Fruit fly (Drosophila melanogaster) whole organism, embryonic: ENCODE data around the gene CG32797.
A peak's percentile ranks its signal among the peaks of the same experiment; 100 is the strongest.

Source experiments
- Atf-2 ChIP-seq: fragments of 200-800 bp; sonication (Bioruptor generic); optimal IDR thresholded peaks from 2 replicates; lab custom pipeline; 2016; ENCODE audit warnings: missing biosample characterization, missing genetic modification characterization
- CG10321 ChIP-seq: fragments of 200-800 bp; sonication (Bioruptor generic); IDR thresholded peaks from 2 replicates; pipeline ENCODE4 v1.3.6; 2022; ENCODE audit warnings: missing biosample characterization, missing genetic modification characterization
- CG15269 ChIP-seq: fragments of 200-800 bp; sonication (Bioruptor generic); optimal IDR thresholded peaks from 2 replicates; lab custom pipeline; 2018; ENCODE audit warnings: missing biosample characterization, mild to moderate bottlenecking, missing genetic modification characterization, moderate library complexity
- CG16813 ChIP-seq: fragments of 200-800 bp; sonication (Bioruptor generic); IDR thresholded peaks from 3 replicates; pipeline ENCODE4 v1.3.6; 2022; ENCODE audit warnings: missing biosample characterization, missing genetic modification characterization; ENCODE audit not compliant: partially characterized antibody
- CG17912 ChIP-seq: fragments of 200-800 bp; sonication (Bioruptor generic); optimal IDR thresholded peaks from 2 replicates; lab custom pipeline; 2018; ENCODE audit warnings: missing biosample characterization, mild to moderate bottlenecking, missing genetic modification characterization
- CG2199 ChIP-seq: fragments of 200-800 bp; sonication (Bioruptor generic); IDR thresholded peaks from 3 replicates; pipeline ENCODE4 v1.3.6; 2022; ENCODE audit warnings: missing biosample characterization, missing genetic modification characterization
- CG2875 ChIP-seq: fragments of 200-800 bp; sonication (Bioruptor generic); optimal IDR thresholded peaks from 2 replicates; lab custom pipeline; 2017; ENCODE audit warnings: missing biosample characterization, mild to moderate bottlenecking, missing genetic modification characterization, missing genetic modification reagents
- CG30020 ChIP-seq: fragments of 200-800 bp; optimal IDR thresholded peaks from 2 replicates; lab custom pipeline; 2019; ENCODE audit warnings: missing biosample characterization, mild to moderate bottlenecking, missing genetic modification characterization, moderate library complexity
- CG31224 ChIP-seq: fragments of 200-800 bp; sonication (Bioruptor generic); IDR thresholded peaks from 2 replicates; pipeline ENCODE4 v1.3.6; 2022; ENCODE audit warnings: missing biosample characterization, missing genetic modification characterization
- CG3281 ChIP-seq: fragments of 200-800 bp; sonication (Bioruptor generic); optimal IDR thresholded peaks from 3 replicates; lab custom pipeline; 2017; ENCODE audit warnings: missing biosample characterization, mild to moderate bottlenecking, missing genetic modification characterization
- CG6765 ChIP-seq: fragments of 200-800 bp; sonication (Bioruptor generic); optimal IDR thresholded peaks from 3 replicates; lab custom pipeline; 2017; ENCODE audit warnings: missing biosample characterization, mild to moderate bottlenecking, missing genetic modification characterization
- CG7745 ChIP-seq: fragments of 200-800 bp; sonication (Bioruptor generic); optimal IDR thresholded peaks from 2 replicates; lab custom pipeline; 2018; ENCODE audit warnings: missing biosample characterization, mild to moderate bottlenecking, missing genetic modification characterization, moderate library complexity
- CG7839 ChIP-seq: fragments of 200-800 bp; sonication (Bioruptor generic); optimal IDR thresholded peaks from 3 replicates; lab custom pipeline; 2018; ENCODE audit warnings: missing biosample characterization, mild to moderate bottlenecking, missing genetic modification characterization, moderate library complexity
- CTCF ChIP-seq: fragments of 200-800 bp; sonication (Bioruptor generic); optimal IDR thresholded peaks from 2 replicates; lab custom pipeline; 2017; ENCODE audit warnings: missing biosample characterization, mild to moderate bottlenecking, missing genetic modification characterization, moderate library complexity
- Dek ChIP-seq: fragments of 200-800 bp; sonication (Bioruptor generic); optimal IDR thresholded peaks from 3 replicates; lab custom pipeline; 2019; ENCODE audit warnings: missing biosample characterization, mild to moderate bottlenecking, missing genetic modification characterization, moderate library complexity
- Drgx ChIP-seq: fragments of 200-800 bp; sonication (Bioruptor generic); IDR thresholded peaks from 2 replicates; pipeline ENCODE4 v1.3.6; 2022; ENCODE audit warnings: missing biosample characterization, missing genetic modification characterization
- Ets65A ChIP-seq: fragments of 200-800 bp; sonication (Bioruptor generic); peaks from one replicate; lab custom pipeline; 2016; ENCODE audit warnings: missing biosample characterization, missing genetic modification characterization
- Ets97D ChIP-seq: fragments of 200-800 bp; sonication (Bioruptor generic); optimal IDR thresholded peaks from 3 replicates; lab custom pipeline; 2016; ENCODE audit warnings: missing biosample characterization, missing genetic modification characterization
- Hand ChIP-seq: fragments of 200-800 bp; sonication (Bioruptor generic); optimal IDR thresholded peaks from 2 replicates; lab custom pipeline; 2017; ENCODE audit warnings: mild to moderate bottlenecking, missing biosample characterization, missing genetic modification reagents, missing genetic modification characterization
- Hr39 ChIP-seq: fragments of >200 bp; optimal IDR thresholded peaks from 2 replicates; lab custom pipeline; 2017
- Hr51 ChIP-seq, 2 experiments: fragments of 200-800 bp; sonication (Bioruptor generic); optimal IDR thresholded peaks; 2 replicates in 1 of 2; 3 replicates in 1 of 2; lab custom pipeline; 2016 to 2018; ENCODE audit warnings: missing biosample characterization in 2 of 2, missing genetic modification characterization in 2 of 2, mild to moderate bottlenecking in 1 of 2, moderate library complexity in 1 of 2
- Kr ChIP-seq: fragments of 200-800 bp; sonication (Bioruptor generic); optimal IDR thresholded peaks from 2 replicates; lab custom pipeline; 2017; ENCODE audit warnings: missing biosample characterization, mild to moderate bottlenecking, missing genetic modification characterization
- MESR4 ChIP-seq: fragments of 200-800 bp; sonication (Bioruptor generic); optimal IDR thresholded peaks from 2 replicates; lab custom pipeline; 2018; ENCODE audit warnings: missing biosample characterization, mild to moderate bottlenecking, missing genetic modification characterization, moderate library complexity
- MTF-1 ChIP-seq: fragments of 200-800 bp; sonication (Bioruptor generic); optimal IDR thresholded peaks from 2 replicates; lab custom pipeline; 2018; ENCODE audit warnings: missing biosample characterization, mild to moderate bottlenecking, missing genetic modification characterization, borderline replicate concordance
- NC2β ChIP-seq: fragments of 200-800 bp; sonication (Bioruptor generic); optimal IDR thresholded peaks from 2 replicates; lab custom pipeline; 2016; ENCODE audit warnings: missing biosample characterization, missing genetic modification characterization
- NK7.1 ChIP-seq: fragments of 200-800 bp; sonication (Bioruptor generic); optimal IDR thresholded peaks from 3 replicates; lab custom pipeline; 2016; ENCODE audit warnings: missing biosample characterization, missing genetic modification characterization
- NfI ChIP-seq: fragments of 200-800 bp; sonication (Bioruptor generic); optimal IDR thresholded peaks from 3 replicates; lab custom pipeline; 2018; ENCODE audit warnings: missing biosample characterization, mild to moderate bottlenecking, missing genetic modification characterization, moderate library complexity
- Pdp1 ChIP-seq, 2 experiments: fragments of 200-800 bp; sonication (Bioruptor generic); optimal IDR thresholded peaks; 3 replicates each; lab custom pipeline; 2016; ENCODE audit warnings: missing biosample characterization in 2 of 2, missing genetic modification characterization in 2 of 2, mild to moderate bottlenecking in 1 of 2, moderate library complexity in 1 of 2
- Rfx ChIP-seq: fragments of 200-800 bp; sonication (Bioruptor generic); IDR thresholded peaks from 2 replicates; pipeline ENCODE4 v1.3.6; 2022; ENCODE audit warnings: missing biosample characterization, missing genetic modification characterization
- Six4 ChIP-seq: fragments of 200-800 bp; sonication (Bioruptor generic); optimal IDR thresholded peaks from 2 replicates; lab custom pipeline; 2016; ENCODE audit warnings: missing biosample characterization, missing genetic modification characterization
- ab ChIP-seq: fragments of 200-800 bp; sonication (Bioruptor generic); optimal IDR thresholded peaks from 2 replicates; lab custom pipeline; 2016; ENCODE audit warnings: missing biosample characterization, missing genetic modification characterization
- aop ChIP-seq: fragments of 200-800 bp; sonication (Bioruptor generic); IDR thresholded peaks from 2 replicates; pipeline ENCODE4 v1.3.6; 2022; ENCODE audit warnings: missing biosample characterization, missing genetic modification characterization
- chif ChIP-seq, 2 experiments: fragments of 200-800 bp; sonication (Bioruptor generic); optimal IDR thresholded peaks; 3 replicates each; lab custom pipeline; 2016; ENCODE audit warnings: missing biosample characterization in 2 of 2, missing genetic modification characterization in 2 of 2
- dati ChIP-seq: fragments of 200-800 bp; sonication (Bioruptor generic); IDR thresholded peaks from 2 replicates; pipeline ENCODE4 v1.3.6; 2022; ENCODE audit warnings: missing biosample characterization, missing genetic modification characterization
- gro ChIP-seq: fragments of 200-800 bp; sonication (Bioruptor generic); optimal IDR thresholded peaks from 2 replicates; lab custom pipeline; 2016; ENCODE audit warnings: missing biosample characterization, missing genetic modification characterization
- kni ChIP-seq: fragments of 200-800 bp; sonication (Bioruptor generic); optimal IDR thresholded peaks from 3 replicates; lab custom pipeline; 2017; ENCODE audit warnings: mild to moderate bottlenecking, missing biosample characterization, missing genetic modification reagents, missing genetic modification characterization
- luna ChIP-seq: fragments of 200-800 bp; sonication (Bioruptor generic); optimal IDR thresholded peaks from 2 replicates; lab custom pipeline; 2016; ENCODE audit warnings: missing biosample characterization, missing genetic modification characterization
- peb ChIP-seq: fragments of 200-800 bp; sonication (Bioruptor generic); IDR thresholded peaks from 2 replicates; pipeline ENCODE4 v1.3.6; 2022; ENCODE audit warnings: missing biosample characterization, missing genetic modification characterization
- pho ChIP-seq: fragments of 200-800 bp; sonication (Bioruptor generic); optimal IDR thresholded peaks from 2 replicates; lab custom pipeline; 2016; ENCODE audit warnings: missing biosample characterization, missing genetic modification characterization
- pita ChIP-seq: fragments of 200-800 bp; sonication (Bioruptor generic); optimal IDR thresholded peaks from 2 replicates; lab custom pipeline; 2017; ENCODE audit warnings: missing biosample characterization, mild to moderate bottlenecking, missing genetic modification characterization
- pzg ChIP-seq: fragments of 200-800 bp; sonication (Bioruptor generic); optimal IDR thresholded peaks from 3 replicates; lab custom pipeline; 2018; ENCODE audit warnings: missing biosample characterization, mild to moderate bottlenecking, missing genetic modification characterization, moderate library complexity
- salm ChIP-seq: fragments of 200-800 bp; sonication (Bioruptor generic); optimal IDR thresholded peaks from 2 replicates; lab custom pipeline; 2018; ENCODE audit warnings: missing biosample characterization, mild to moderate bottlenecking, missing genetic modification characterization
- sd ChIP-seq: fragments of 200-800 bp; sonication (Bioruptor generic); optimal IDR thresholded peaks from 3 replicates; lab custom pipeline; 2018; ENCODE audit warnings: missing biosample characterization, mild to moderate bottlenecking, missing genetic modification characterization, moderate library complexity
- sisA ChIP-seq: fragments of 200-800 bp; sonication (Bioruptor generic); IDR thresholded peaks from 2 replicates; pipeline ENCODE4 v1.3.6; 2022; ENCODE audit warnings: missing biosample characterization, missing genetic modification characterization
- trh ChIP-seq: fragments of 200-800 bp; sonication (Bioruptor generic); optimal IDR thresholded peaks from 2 replicates; lab custom pipeline; 2016; ENCODE audit warnings: missing biosample characterization, missing genetic modification characterization
- tup ChIP-seq: fragments of 200-800 bp; sonication (Bioruptor generic); optimal IDR thresholded peaks from 2 replicates; lab custom pipeline; 2016; ENCODE audit warnings: missing biosample characterization, mild to moderate bottlenecking, missing genetic modification characterization, moderate library complexity
- twi ChIP-seq: fragments of 200-800 bp; optimal IDR thresholded peaks from 2 replicates; lab custom pipeline; 2019; ENCODE audit warnings: missing biosample characterization, mild to moderate bottlenecking, missing genetic modification characterization, moderate library complexity
- usp ChIP-seq: fragments of >200 bp; optimal IDR thresholded peaks from 2 replicates; lab custom pipeline; 2017; ENCODE audit warnings: missing biosample characterization, missing genetic modification characterization
- zen ChIP-seq: fragments of 200-800 bp; sonication (Bioruptor generic); optimal IDR thresholded peaks from 3 replicates; lab custom pipeline; 2018; ENCODE audit warnings: missing biosample characterization, mild to moderate bottlenecking, missing genetic modification characterization, moderate library complexity
- zen2 ChIP-seq: fragments of 200-800 bp; sonication (Bioruptor generic); IDR thresholded peaks from 3 replicates; pipeline ENCODE4 v1.3.6; 2022; ENCODE audit warnings: missing biosample characterization, missing genetic modification characterization; ENCODE audit not compliant: partially characterized antibody
- zfh1 ChIP-seq: fragments of 200-800 bp; sonication (Bioruptor generic); IDR thresholded peaks from 3 replicates; pipeline ENCODE4 v1.3.6; 2022; ENCODE audit warnings: missing biosample characterization, missing genetic modification characterization

The CG32797 gene

dm6 chrX:2383121-2383848 lies 42.4 kb downstream of the CG32797 start (continued):
- TF ChIP-seq Ets97D (GFP tag; lab: Kevin White, UChicago) (peak; percentile 70), Hr51 (GFP tag; optimal IDR thresholded peaks at IDR 0.05; lab: Kevin White, UChicago) (no peak), Dek (tag; lab: Kevin White, UChicago) (no peak), CG6765 (GFP tag; lab: Kevin White, UChicago) (no peak), tup (GFP tag; lab: Kevin White, UChicago) (no peak), pho (no peak), Atf-2 (no peak), pita (GFP tag; lab: Kevin White, UChicago) (no peak), CG7839 (no peak), sisA (GFP tag; lab: Robert Waterston, UW) (no peak), chif (GFP tag; optimal IDR thresholded peaks at IDR 0.05; lab: Kevin White, UChicago) (no peak), CG3281 (no peak), pzg (GFP tag; lab: Kevin White, UChicago) (no peak), CG15269 (no peak), CTCF (GFP tag; lab: Kevin White, UChicago) (peak; percentile 20), CG16813 (GFP tag; lab: Robert Waterston, UW) (no peak), NC2β (GFP tag; lab: Kevin White, UChicago) (no peak), twi (tag; lab: Kevin White, UChicago) (no peak), zfh1 (GFP tag; lab: Robert Waterston, UW) (no peak), Drgx (GFP tag; lab: Robert Waterston, UW) (no peak), CG2199 (GFP tag; lab: Robert Waterston, UW) (no peak), luna (GFP tag; lab: Kevin White, UChicago) (no peak), Ets65A (peak; percentile 29), zen (tag; lab: Kevin White, UChicago) (peak; percentile 41), MTF-1 (GFP tag; lab: Kevin White, UChicago) (no peak), CG7745 (no peak), Hr39 (no peak), CG30020 (no peak), Pdp1 (GFP tag; optimal IDR thresholded peaks at IDR 0.05; lab: Kevin White, UChicago) (peak in 1 of 2 experiments; percentile 66), zen2 (GFP tag; lab: Robert Waterston, UW) (no peak), NfI (GFP tag; lab: Kevin White, UChicago) (no peak), CG2875 (GFP tag; lab: Kevin White, UChicago) (no peak), aop (no peak), Kr (GFP tag; lab: Kevin White, UChicago) (no peak), trh (no peak), Six4 (GFP tag; lab: Kevin White, UChicago) (no peak), gro (GFP tag; lab: Kevin White, UChicago) (no peak), salm (tag; lab: Kevin White, UChicago) (no peak), usp (GFP tag; lab: Kevin White, UChicago) (no peak), dati (GFP tag; lab: Robert Waterston, UW) (no peak), CG17912 (GFP tag; lab: Kevin White, UChicago) (no peak), CG10321 (GFP tag; lab: Robert Waterston, UW) (no peak), ab (GFP tag; lab: Kevin White, UChicago) (no peak), sd (tag; lab: Kevin White, UChicago) (no peak), CG31224 (GFP tag; lab: Robert Waterston, UW) (no peak), Rfx (GFP tag; lab: Robert Waterston, UW) (no peak), NK7.1 (GFP tag; lab: Kevin White, UChicago) (no peak), Hand (GFP tag; lab: Kevin White, UChicago) (no peak), peb (no peak), MESR4 (GFP tag; lab: Kevin White, UChicago) (no peak), kni (GFP tag; lab: Kevin White, UChicago) (no peak)
